Worm (Caenorhabditis elegans) whole organism, L1 larva: ENCODE results near the gene lrr-1.
A peak's percentile ranks its signal among the peaks of the same experiment; 100 is the strongest.

ENCODE experiments used
- C04F5.9 ChIP-seq: sonication (generic microtip); optimal IDR thresholded peaks from 2 replicates; lab custom pipeline; 2016; ENCODE audit warnings: missing genetic modification characterization, missing compliant biosample characterization
- C16A3.4 ChIP-seq: fragments of 150-350 bp; optimal IDR thresholded peaks from 2 replicates; lab custom pipeline; 2014; ENCODE audit warnings: missing biosample characterization, missing genetic modification characterization
- C34B4.2 ChIP-seq: sonication (generic microtip); optimal IDR thresholded peaks from 2 replicates; lab custom pipeline; 2017; ENCODE audit warnings: mild to moderate bottlenecking, missing genetic modification characterization, missing compliant biosample characterization
- F16B12.6 ChIP-seq: fragments of 150-350 bp; optimal IDR thresholded peaks from 2 replicates; lab custom pipeline; 2014; ENCODE audit warnings: missing biosample characterization, missing genetic modification characterization
- aha-1 ChIP-seq: fragments of 150-350 bp; optimal IDR thresholded peaks from 2 replicates; lab custom pipeline; 2014; ENCODE audit warnings: missing biosample characterization, missing genetic modification characterization
- blmp-1 ChIP-seq: fragments of 150-350 bp; optimal IDR thresholded peaks from 2 replicates; lab custom pipeline; 2014; ENCODE audit warnings: missing biosample characterization, missing genetic modification characterization
- ceh-63 ChIP-seq: fragments of 200-800 bp; sonication (Bioruptor generic); optimal IDR thresholded peaks from 2 replicates; lab custom pipeline; 2018; ENCODE audit warnings: mild to moderate bottlenecking, missing genetic modification characterization, missing compliant biosample characterization
- ceh-8 ChIP-seq: fragments of 200-800 bp; sonication (Bioruptor generic); optimal IDR thresholded peaks from 2 replicates; lab custom pipeline; 2018; ENCODE audit warnings: mild to moderate bottlenecking, missing genetic modification characterization, moderate library complexity, missing compliant biosample characterization
- ceh-88 ChIP-seq: fragments of 200-800 bp; sonication (Bioruptor generic); IDR thresholded peaks from 2 replicates; pipeline ENCODE4 v1.3.6; 2022; ENCODE audit warnings: missing genetic modification characterization, missing compliant biosample characterization
- ceh-90 ChIP-seq: sonication (generic microtip); optimal IDR thresholded peaks from 2 replicates; lab custom pipeline; 2016; ENCODE audit warnings: missing genetic modification characterization, missing compliant biosample characterization
- ces-1 ChIP-seq: fragments of 150-350 bp; optimal IDR thresholded peaks from 2 replicates; lab custom pipeline; 2014; ENCODE audit warnings: missing biosample characterization, missing genetic modification reagents, missing genetic modification characterization
- dpl-1 ChIP-seq, 3 experiments: fragments of 150-350 bp in 2 of 3; sonication (generic microtip) in 1 of 3; optimal IDR thresholded peaks; 2 replicates each; lab custom pipeline; 2014 to 2017; ENCODE audit warnings: missing biosample characterization in 3 of 3, missing genetic modification characterization in 3 of 3, missing genetic modification reagents in 3 of 3
- dsc-1 ChIP-seq: sonication (generic microtip); optimal IDR thresholded peaks from 2 replicates; lab custom pipeline; 2016; ENCODE audit warnings: mild to moderate bottlenecking, missing genetic modification characterization, missing compliant biosample characterization
- efl-3 ChIP-seq: fragments of 200-800 bp; sonication (Bioruptor generic); optimal IDR thresholded peaks from 2 replicates; lab custom pipeline; 2018; ENCODE audit warnings: mild to moderate bottlenecking, missing genetic modification characterization, missing compliant biosample characterization
- egl-13 ChIP-seq: sonication (generic microtip); optimal IDR thresholded peaks from 2 replicates; lab custom pipeline; 2016; ENCODE audit warnings: missing genotype, missing genetic modification reagents, missing genetic modification characterization, missing compliant biosample characterization
- egl-27 ChIP-seq, 2 experiments: fragments of 150-350 bp in 1 of 2; sonication (generic microtip); optimal IDR thresholded peaks; 3 replicates each; lab custom pipeline; 2017 to 2018; ENCODE audit warnings: missing biosample characterization in 2 of 2, missing genetic modification characterization in 2 of 2, missing genetic modification reagents in 2 of 2
- elt-2 ChIP-seq: sonication (generic microtip); optimal IDR thresholded peaks from 2 replicates; lab custom pipeline; 2016; ENCODE audit warnings: missing genetic modification characterization, mild to moderate bottlenecking, inconsistent platforms, missing compliant biosample characterization, missing genetic modification reagents
- elt-3 ChIP-seq, 6 experiments: fragments of 150-350 bp in 1 of 6; sonication (generic microtip); optimal IDR thresholded peaks; 2 replicates each; lab custom pipeline; 2017 to 2018; ENCODE audit warnings: missing biosample characterization in 6 of 6, missing genetic modification characterization in 6 of 6, inconsistent platforms in 1 of 6
- ets-5 ChIP-seq: fragments of 200-800 bp; sonication (Bioruptor generic); IDR thresholded peaks from 2 replicates; pipeline ENCODE4 v1.3.6; 2022; ENCODE audit warnings: missing genetic modification characterization, missing compliant biosample characterization
- fkh-8 ChIP-seq: sonication (generic microtip); optimal IDR thresholded peaks from 2 replicates; lab custom pipeline; 2016; ENCODE audit warnings: mild to moderate bottlenecking, missing genetic modification characterization, missing compliant biosample characterization
- fos-1 ChIP-seq: fragments of 150-350 bp; optimal IDR thresholded peaks from 2 replicates; lab custom pipeline; 2014; ENCODE audit warnings: missing biosample characterization, missing genetic modification characterization
- grh-1 ChIP-seq: fragments of 200-800 bp; sonication (Bioruptor generic); IDR thresholded peaks from 2 replicates; pipeline ENCODE4 v1.3.6; 2022; ENCODE audit warnings: missing genetic modification reagents, missing genetic modification characterization, missing compliant biosample characterization
- hlh-17 ChIP-seq: fragments of 200-800 bp; sonication (Bioruptor generic); optimal IDR thresholded peaks from 2 replicates; lab custom pipeline; 2018; ENCODE audit warnings: missing genetic modification characterization, mild to moderate bottlenecking, missing compliant biosample characterization, moderate library complexity, borderline replicate concordance
- hpl-2 ChIP-seq: fragments of 150-350 bp; optimal IDR thresholded peaks from 2 replicates; lab custom pipeline; 2014; ENCODE audit warnings: missing biosample characterization, missing genetic modification reagents, missing genetic modification characterization
- lin-13 ChIP-seq: fragments of 150-350 bp; optimal IDR thresholded peaks from 2 replicates; lab custom pipeline; 2014; ENCODE audit warnings: missing biosample characterization, missing genetic modification reagents, missing genetic modification characterization
- lin-15B ChIP-seq: fragments of 150-350 bp; sonication (generic microtip); optimal IDR thresholded peaks from 3 replicates; lab custom pipeline; 2014; ENCODE audit warnings: missing biosample characterization, missing genetic modification characterization
- lin-35 ChIP-seq, 2 experiments: fragments of 150-350 bp; optimal IDR thresholded peaks; 2 replicates each; lab custom pipeline; 2014; ENCODE audit warnings: missing biosample characterization in 2 of 2, missing genetic modification characterization in 2 of 2, missing genetic modification reagents in 2 of 2
- lir-3 ChIP-seq: sonication (generic microtip); optimal IDR thresholded peaks from 2 replicates; lab custom pipeline; 2016; ENCODE audit warnings: mild to moderate bottlenecking, missing genetic modification characterization, moderate library complexity, missing compliant biosample characterization; ENCODE audit not compliant: poor library complexity
- lsy-2 ChIP-seq, 2 experiments: fragments of 150-350 bp; optimal IDR thresholded peaks; 2 replicates each; lab custom pipeline; 2014; ENCODE audit warnings: missing biosample characterization in 2 of 2, missing genetic modification characterization in 2 of 2
- mab-9 ChIP-seq: fragments of 200-800 bp; sonication (Bioruptor generic); IDR thresholded peaks from 2 replicates; pipeline ENCODE4 v1.3.6; 2022; ENCODE audit warnings: missing genetic modification reagents, missing genetic modification characterization, missing compliant biosample characterization
- mdl-1 ChIP-seq, 2 experiments: fragments of 150-350 bp; optimal IDR thresholded peaks; 2 replicates each; lab custom pipeline; 2014 to 2017; ENCODE audit warnings: missing biosample characterization in 2 of 2, missing genetic modification characterization in 2 of 2, inconsistent platforms in 1 of 2
- nhr-11 ChIP-seq: fragments of 150-350 bp; optimal IDR thresholded peaks from 2 replicates; lab custom pipeline; 2014; ENCODE audit warnings: missing biosample characterization, missing genetic modification characterization
- nhr-12 ChIP-seq: sonication (generic microtip); optimal IDR thresholded peaks from 2 replicates; lab custom pipeline; 2017; ENCODE audit warnings: missing biosample characterization, missing genetic modification characterization
- nhr-19 ChIP-seq: fragments of 200-800 bp; sonication (Bioruptor generic); conservative IDR thresholded peaks from 2 replicates; pipeline ENCODE4 v1.3.6; 2022; ENCODE audit warnings: missing genetic modification characterization, missing compliant biosample characterization
- nhr-20 ChIP-seq: sonication (generic microtip); optimal IDR thresholded peaks from 2 replicates; lab custom pipeline; 2016; ENCODE audit warnings: mild to moderate bottlenecking, missing genetic modification characterization, missing compliant biosample characterization
- nhr-237 ChIP-seq: fragments of 150-350 bp; optimal IDR thresholded peaks from 2 replicates; lab custom pipeline; 2014; ENCODE audit warnings: missing biosample characterization, missing genetic modification characterization
- nhr-47 ChIP-seq: sonication (generic microtip); optimal IDR thresholded peaks from 2 replicates; lab custom pipeline; 2016; ENCODE audit warnings: mild to moderate bottlenecking, missing genetic modification characterization, moderate library complexity, missing compliant biosample characterization
- nhr-71 ChIP-seq: sonication (generic microtip); optimal IDR thresholded peaks from 2 replicates; lab custom pipeline; 2016; ENCODE audit warnings: mild to moderate bottlenecking, missing genetic modification characterization, moderate library complexity, missing compliant biosample characterization
- nhr-76 ChIP-seq: sonication (generic microtip); optimal IDR thresholded peaks from 2 replicates; lab custom pipeline; 2017; ENCODE audit warnings: missing biosample characterization, missing genetic modification characterization
- nhr-85 ChIP-seq: sonication (generic microtip); peaks from one replicate; lab custom pipeline; 2016; ENCODE audit warnings: missing genetic modification characterization, inconsistent platforms, missing compliant biosample characterization
- nhr-90 ChIP-seq: sonication (generic microtip); optimal IDR thresholded peaks from 2 replicates; lab custom pipeline; 2016; ENCODE audit warnings: mild to moderate bottlenecking, missing genetic modification characterization, missing compliant biosample characterization; ENCODE audit not compliant: poor library complexity
- pag-3 ChIP-seq: sonication (generic microtip); optimal IDR thresholded peaks from 2 replicates; lab custom pipeline; 2017; ENCODE audit warnings: missing genetic modification characterization, mild to moderate bottlenecking, missing compliant biosample characterization, antibody characterized with exemption, borderline replicate concordance; ENCODE audit not compliant: insufficient read depth
- skn-1 ChIP-seq: fragments of 150-350 bp; optimal IDR thresholded peaks from 2 replicates; lab custom pipeline; 2014; ENCODE audit warnings: missing biosample characterization, missing genetic modification characterization
- snu-23 ChIP-seq: sonication (generic microtip); optimal IDR thresholded peaks from 2 replicates; lab custom pipeline; 2016; ENCODE audit warnings: missing genetic modification characterization, missing compliant biosample characterization
- sptf-1 ChIP-seq: fragments of 150-350 bp; optimal IDR thresholded peaks from 2 replicates; lab custom pipeline; 2014; ENCODE audit warnings: missing biosample characterization, missing genetic modification characterization
- swsn-7 ChIP-seq: sonication (generic microtip); optimal IDR thresholded peaks from 2 replicates; lab custom pipeline; 2016; ENCODE audit warnings: missing genetic modification characterization, missing compliant biosample characterization
- unc-130 ChIP-seq: fragments of 150-350 bp; optimal IDR thresholded peaks from 2 replicates; lab custom pipeline; 2017; ENCODE audit warnings: missing biosample characterization, missing genetic modification characterization, inconsistent platforms
- unc-30 ChIP-seq: sonication (generic microtip); optimal IDR thresholded peaks from 2 replicates; lab custom pipeline; 2017; ENCODE audit warnings: missing biosample characterization, missing genetic modification characterization
- unc-98 ChIP-seq: fragments of 200-800 bp; sonication (Bioruptor generic); IDR thresholded peaks from 2 replicates; pipeline ENCODE4 v1.3.6; 2022; ENCODE audit warnings: missing genetic modification characterization, missing compliant biosample characterization
- zag-1 ChIP-seq: fragments of 150-350 bp; optimal IDR thresholded peaks from 2 replicates; lab custom pipeline; 2014; ENCODE audit warnings: missing biosample characterization, missing genetic modification characterization
- zip-4 ChIP-seq: fragments of 200-800 bp; sonication (Bioruptor generic); optimal IDR thresholded peaks from 2 replicates; lab custom pipeline; 2018; ENCODE audit warnings: mild to moderate bottlenecking, missing genetic modification characterization, moderate library complexity, missing compliant biosample characterization
- ztf-4 ChIP-seq: fragments of 150-350 bp; optimal IDR thresholded peaks from 2 replicates; lab custom pipeline; 2014; ENCODE audit warnings: missing biosample characterization, missing genetic modification characterization

Gene lrr-1

ce11 chrII:4993530-4994192, 42.6 kb downstream of the lrr-1 start, which contains the start of the genes eif-1 and vps-24 (continued):
- TF ChIP-seq lin-15B (tag; lab: Kevin White, UChicago) (peak; percentile 56), grh-1 (GFP tag; lab: Robert Waterston, UW) (no peak), dpl-1 (GFP tag; optimal IDR thresholded peaks at IDR 0.05; lab: Kevin White, UChicago) (peak; percentile 55 to 77 (median 59)), ztf-4 (tag; lab: Kevin White, UChicago) (no peak), F16B12.6 (tag; lab: Kevin White, UChicago) (peak; percentile 24), ces-1 (GFP tag; lab: Kevin White, UChicago) (no peak), unc-98 (GFP tag; lab: Robert Waterston, UW) (no peak), C16A3.4 (tag; lab: Kevin White, UChicago) (peak; percentile 30), elt-3 (tag; optimal IDR thresholded peaks at IDR 0.05; lab: Kevin White, UChicago) (no peak), fkh-8 (tag; lab: Kevin White, UChicago) (peak; percentile 16), snu-23 (GFP tag; lab: Kevin White, UChicago) (peak; percentile 47), egl-13 (tag; lab: Kevin White, UChicago) (no peak), nhr-71 (tag; lab: Kevin White, UChicago) (peak; percentile 55), sptf-1 (tag; lab: Kevin White, UChicago) (no peak), nhr-19 (GFP tag; lab: Robert Waterston, UW) (no peak), zag-1 (tag; lab: Kevin White, UChicago) (no peak), mab-9 (GFP tag; lab: Robert Waterston, UW) (no peak), nhr-12 (tag; lab: Kevin White, UChicago) (no peak), nhr-85 (tag; lab: Kevin White, UChicago) (peak; percentile 64), lin-13 (GFP tag; lab: Kevin White, UChicago) (peak; percentile 17), skn-1 (peak; percentile 2), ceh-63 (no peak), mdl-1 (tag; optimal IDR thresholded peaks at IDR 0.05; lab: Kevin White, UChicago) (no peak), ceh-90 (tag; lab: Kevin White, UChicago) (peak; percentile 62), lin-35 (GFP tag; optimal IDR thresholded peaks at IDR 0.05; lab: Kevin White, UChicago) (peak; percentile 62 to 65), ceh-88 (GFP tag; lab: Robert Waterston, UW) (no peak), nhr-237 (no peak), fos-1 (tag; lab: Kevin White, UChicago) (no peak), elt-2 (tag; lab: Kevin White, UChicago) (no peak), egl-27 (tag; optimal IDR thresholded peaks at IDR 0.05; lab: Kevin White, UChicago) (no peak), dsc-1 (tag; lab: Kevin White, UChicago) (peak; percentile 30), nhr-90 (tag; lab: Kevin White, UChicago) (no peak), unc-30 (no peak), ceh-8 (no peak), hpl-2 (GFP tag; lab: Kevin White, UChicago) (no peak), nhr-20 (tag; lab: Kevin White, UChicago) (peak; percentile 27), nhr-47 (peak; percentile 46), blmp-1 (tag; lab: Kevin White, UChicago) (peak; percentile 12), pag-3 (tag; lab: Kevin White, UChicago) (no peak), swsn-7 (peak; percentile 12), C34B4.2 (tag; lab: Kevin White, UChicago) (no peak), aha-1 (tag; lab: Kevin White, UChicago) (no peak), C04F5.9 (tag; lab: Kevin White, UChicago) (no peak), nhr-76 (tag; lab: Kevin White, UChicago) (no peak), hlh-17 (GFP tag; lab: Kevin White, UChicago) (no peak), lir-3 (peak; percentile 58), efl-3 (GFP tag; lab: Kevin White, UChicago) (no peak), unc-130 (no peak), lsy-2 (tag; optimal IDR thresholded peaks at IDR 0.05; lab: Kevin White, UChicago) (peak; percentile 53 to 74), zip-4 (GFP tag; lab: Kevin White, UChicago) (no peak), ets-5 (no peak), nhr-11 (tag; lab: Kevin White, UChicago) (no peak)
